Fruit fly (Drosophila melanogaster) whole organism, prepupa: Measurements from ENCODE around the gene APP-BP1.

Experiments
- Blimp-1 ChIP-seq: fragments of 200-800 bp; sonication (Bioruptor generic); optimal IDR thresholded peaks from 3 replicates; lab custom pipeline; 2017; ENCODE audit warnings: missing biosample characterization, missing genetic modification characterization, mild to moderate bottlenecking, moderate library complexity, missing genetic modification reagents
- CG10669 ChIP-seq: fragments of 200-800 bp; sonication (Bioruptor generic); optimal IDR thresholded peaks from 3 replicates; lab custom pipeline; 2018; ENCODE audit warnings: missing biosample characterization, mild to moderate bottlenecking, missing genetic modification characterization, moderate library complexity
- CG11294 ChIP-seq: fragments of 200-800 bp; sonication (Bioruptor generic); IDR thresholded peaks from 2 replicates; pipeline ENCODE4 v1.3.6; 2022; ENCODE audit warnings: missing biosample characterization, missing genetic modification characterization
- CG15336 ChIP-seq: fragments of 200-800 bp; sonication (Bioruptor generic); IDR thresholded peaks from 2 replicates; pipeline ENCODE4 v1.3.6; 2022; ENCODE audit warnings: missing biosample characterization, missing genetic modification characterization
- CG1621 ChIP-seq: fragments of 200-800 bp; sonication (Bioruptor generic); optimal IDR thresholded peaks from 3 replicates; lab custom pipeline; 2018; ENCODE audit warnings: missing biosample characterization, mild to moderate bottlenecking, missing genetic modification characterization
- CG3032 ChIP-seq: fragments of 200-800 bp; optimal IDR thresholded peaks from 2 replicates; lab custom pipeline; 2019; ENCODE audit warnings: missing biosample characterization, mild to moderate bottlenecking, missing genetic modification characterization, moderate library complexity
- CG6163 ChIP-seq: fragments of 200-800 bp; sonication (Bioruptor generic); IDR thresholded peaks from 3 replicates; pipeline ENCODE4 v1.3.6; 2022; ENCODE audit warnings: missing biosample characterization, missing genetic modification characterization
- CG6792 ChIP-seq: fragments of 200-800 bp; sonication (Bioruptor generic); optimal IDR thresholded peaks from 3 replicates; lab custom pipeline; 2016; ENCODE audit warnings: missing biosample characterization, missing genetic modification characterization
- CG6854 ChIP-seq: fragments of 200-800 bp; sonication (Bioruptor generic); optimal IDR thresholded peaks from 2 replicates; lab custom pipeline; 2017; ENCODE audit warnings: missing biosample characterization, mild to moderate bottlenecking, missing genetic modification characterization
- CG8319 ChIP-seq: fragments of 200-800 bp; sonication (Bioruptor generic); optimal IDR thresholded peaks from 3 replicates; lab custom pipeline; 2016; ENCODE audit warnings: missing biosample characterization, missing genetic modification characterization
- CG9139 ChIP-seq: fragments of 200-800 bp; sonication (Bioruptor generic); optimal IDR thresholded peaks from 3 replicates; lab custom pipeline; 2017; ENCODE audit warnings: missing biosample characterization, mild to moderate bottlenecking, missing genetic modification characterization
- Eip75B ChIP-seq: fragments of 200-800 bp; sonication (Bioruptor generic); optimal IDR thresholded peaks from 3 replicates; lab custom pipeline; 2016; ENCODE audit warnings: missing biosample characterization, missing genetic modification characterization
- Eip78C ChIP-seq: fragments of 200-800 bp; sonication (Bioruptor generic); peaks from one replicate; lab custom pipeline; 2016; ENCODE audit warnings: missing biosample characterization, missing genetic modification characterization
- Ets96B ChIP-seq: fragments of 200-800 bp; optimal IDR thresholded peaks from 2 replicates; lab custom pipeline; 2019; ENCODE audit warnings: missing biosample characterization, mild to moderate bottlenecking, missing genetic modification characterization, moderate library complexity
- Gug ChIP-seq: fragments of 200-800 bp; sonication (Bioruptor generic); IDR thresholded peaks from 2 replicates; pipeline ENCODE4 v1.3.6; 2022; ENCODE audit warnings: missing biosample characterization, missing genetic modification characterization
- Hr38 ChIP-seq: sonication (Bioruptor generic); optimal IDR thresholded peaks from 2 replicates; lab custom pipeline; 2016; ENCODE audit warnings: missing biosample characterization, missing genetic modification characterization
- Hr39 ChIP-seq: fragments of 200-800 bp; sonication (Bioruptor generic); optimal IDR thresholded peaks from 2 replicates; lab custom pipeline; 2016; ENCODE audit warnings: missing biosample characterization, missing genetic modification characterization
- Hr4 ChIP-seq: fragments of 200-800 bp; sonication (Bioruptor generic); optimal IDR thresholded peaks from 3 replicates; lab custom pipeline; 2016; ENCODE audit warnings: missing biosample characterization, missing genetic modification characterization
- Lpt ChIP-seq: fragments of 200-800 bp; sonication (Bioruptor generic); optimal IDR thresholded peaks from 3 replicates; lab custom pipeline; 2016; ENCODE audit warnings: missing biosample characterization, missing genetic modification characterization
- Met ChIP-seq: fragments of 200-800 bp; sonication (Bioruptor generic); optimal IDR thresholded peaks from 3 replicates; lab custom pipeline; 2016; ENCODE audit warnings: missing biosample characterization, missing genetic modification characterization
- Sox14 ChIP-seq: fragments of 200-800 bp; sonication (Bioruptor generic); optimal IDR thresholded peaks from 3 replicates; lab custom pipeline; 2016; ENCODE audit warnings: missing biosample characterization, missing genetic modification characterization
- achi ChIP-seq: fragments of 200-800 bp; sonication (Bioruptor generic); optimal IDR thresholded peaks from 3 replicates; lab custom pipeline; 2016; ENCODE audit warnings: missing biosample characterization, missing genetic modification characterization
- acj6 ChIP-seq: fragments of 200-800 bp; sonication (Bioruptor generic); optimal IDR thresholded peaks from 3 replicates; lab custom pipeline; 2016; ENCODE audit warnings: missing biosample characterization, missing genetic modification characterization
- dsx ChIP-seq: fragments of 200-800 bp; optimal IDR thresholded peaks from 3 replicates; lab custom pipeline; 2019; ENCODE audit warnings: missing biosample characterization, mild to moderate bottlenecking, missing genetic modification characterization, moderate library complexity; ENCODE audit not compliant: poor library complexity, severe bottlenecking
- fd59A ChIP-seq: fragments of 200-800 bp; sonication (Bioruptor generic); optimal IDR thresholded peaks from 2 replicates; lab custom pipeline; 2017; ENCODE audit warnings: missing biosample characterization, mild to moderate bottlenecking, missing genetic modification characterization, missing genetic modification reagents
- fkh ChIP-seq: fragments of 200-800 bp; sonication (Bioruptor generic); optimal IDR thresholded peaks from 3 replicates; lab custom pipeline; 2017; ENCODE audit warnings: missing biosample characterization, mild to moderate bottlenecking, missing genetic modification characterization, moderate library complexity
- lz ChIP-seq: fragments of 200-800 bp; sonication (Bioruptor generic); optimal IDR thresholded peaks from 3 replicates; lab custom pipeline; 2016; ENCODE audit warnings: missing biosample characterization, missing genetic modification characterization
- salr ChIP-seq, 2 experiments: fragments of 200-800 bp; sonication (Bioruptor generic); optimal IDR thresholded peaks; 3 replicates each; lab custom pipeline; 2016 to 2018; ENCODE audit warnings: missing biosample characterization in 2 of 2, missing genetic modification characterization in 2 of 2, mild to moderate bottlenecking in 1 of 2
- ss ChIP-seq, 2 experiments: fragments of 200-800 bp; sonication (Bioruptor generic); optimal IDR thresholded peaks; 2 replicates in 1 of 2; 3 replicates in 1 of 2; lab custom pipeline; 2017 to 2018; ENCODE audit warnings: mild to moderate bottlenecking in 2 of 2, missing biosample characterization in 2 of 2, missing genetic modification characterization in 2 of 2, moderate library complexity in 1 of 2
- svp ChIP-seq: fragments of 200-800 bp; sonication (Bioruptor generic); peaks from one replicate; lab custom pipeline; 2016; ENCODE audit warnings: missing biosample characterization, missing genetic modification characterization
- topi ChIP-seq: fragments of 200-800 bp; sonication (Bioruptor generic); optimal IDR thresholded peaks from 3 replicates; lab custom pipeline; 2016; ENCODE audit warnings: missing biosample characterization, missing genetic modification characterization

APP-BP1 gene

dm6 chr3L:11123088-11123487 is 24.9 kb downstream of the APP-BP1 start, which contains the start of the genes Ufd1 and NaPi-III (continued):
- TF ChIP-seq CG1621 (tag; lab: Kevin White, UChicago) (peak; percentile 65), Hr39 (peak; percentile 2), lz (GFP tag; lab: Kevin White, UChicago) (peak; percentile 8)
- TF ChIP-seq, all 60 proteins: peak for 21

DNA sequence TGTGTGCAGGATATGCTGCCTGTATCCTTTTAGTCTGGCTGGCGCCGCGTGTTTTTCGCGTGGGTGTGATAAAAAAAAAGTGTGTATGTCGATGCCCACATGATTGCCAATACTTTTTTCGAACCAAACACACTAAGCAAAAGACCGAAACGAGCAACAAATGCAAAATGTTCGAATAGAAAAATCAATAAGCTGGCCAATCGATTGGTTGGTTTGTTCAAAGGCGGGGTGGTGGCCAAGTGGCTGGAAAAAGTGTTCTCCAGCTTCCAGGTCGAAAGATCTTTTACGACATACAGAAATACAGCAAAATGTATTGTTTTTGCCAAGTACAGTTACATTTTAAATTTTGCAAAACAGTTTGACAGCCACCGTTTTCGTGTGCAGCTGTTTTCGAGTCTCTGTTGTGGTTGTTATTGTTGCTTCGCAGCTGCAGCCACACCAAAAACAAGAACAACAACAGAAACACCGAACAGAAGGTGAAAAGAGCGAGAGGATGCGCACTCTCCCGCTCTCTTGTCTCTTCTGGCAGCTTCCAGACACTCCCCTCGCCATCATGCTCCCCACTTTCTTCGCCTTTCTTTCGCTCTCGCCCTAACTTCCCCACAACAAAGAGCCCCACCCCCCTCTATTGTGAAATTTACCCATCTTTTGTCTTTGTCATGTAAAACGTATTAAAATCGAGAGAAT is 25.5 kb downstream of the APP-BP1 start:
- no peak for TF ChIP-seq fd59A (GFP tag; lab: Kevin White, UChicago)
- peak; percentile 84 for TF ChIP-seq svp (GFP tag; lab: Kevin White, UChicago)
- peak; percentile 88 for TF ChIP-seq Sox14 (GFP tag; lab: Kevin White, UChicago)
- no peak for TF ChIP-seq CG11294 (GFP tag; lab: Robert Waterston, UW)
- TF ChIP-seq CG9139: no peak
- TF ChIP-seq ss (GFP tag; optimal IDR thresholded peaks at IDR 0.05; lab: Kevin White, UChicago): peak; percentile 16 to 20
- peak; percentile 39; the same call in 1 of the 3 replicates for TF ChIP-seq CG6163 (GFP tag; lab: Robert Waterston, UW)
- TF ChIP-seq CG8319 (GFP tag; lab: Kevin White, UChicago): no peak
- peak; percentile 16 for TF ChIP-seq CG6854 (GFP tag; lab: Kevin White, UChicago)
- TF ChIP-seq Gug (GFP tag; lab: Robert Waterston, UW): no peak
- TF ChIP-seq CG6792 (GFP tag; lab: Kevin White, UChicago): no peak
- no peak for TF ChIP-seq acj6 (GFP tag; lab: Kevin White, UChicago)
- TF ChIP-seq fkh: no peak
- TF ChIP-seq Lpt (GFP tag; lab: Kevin White, UChicago): no peak
- TF ChIP-seq CG10669 (GFP tag; lab: Kevin White, UChicago): no peak
- no peak for TF ChIP-seq topi (GFP tag; lab: Kevin White, UChicago)
- TF ChIP-seq CG3032: no peak
- TF ChIP-seq lz (GFP tag; lab: Kevin White, UChicago): no peak
- TF ChIP-seq dsx: no peak
- TF ChIP-seq CG15336: 0 out of 2 replicates have a peak, but pooled peaks have one; percentile 8
- no peak for TF ChIP-seq salr (GFP tag; optimal IDR thresholded peaks at IDR 0.05; lab: Kevin White, UChicago)
- no peak for TF ChIP-seq Blimp-1 (GFP tag; lab: Kevin White, UChicago)

DNA sequence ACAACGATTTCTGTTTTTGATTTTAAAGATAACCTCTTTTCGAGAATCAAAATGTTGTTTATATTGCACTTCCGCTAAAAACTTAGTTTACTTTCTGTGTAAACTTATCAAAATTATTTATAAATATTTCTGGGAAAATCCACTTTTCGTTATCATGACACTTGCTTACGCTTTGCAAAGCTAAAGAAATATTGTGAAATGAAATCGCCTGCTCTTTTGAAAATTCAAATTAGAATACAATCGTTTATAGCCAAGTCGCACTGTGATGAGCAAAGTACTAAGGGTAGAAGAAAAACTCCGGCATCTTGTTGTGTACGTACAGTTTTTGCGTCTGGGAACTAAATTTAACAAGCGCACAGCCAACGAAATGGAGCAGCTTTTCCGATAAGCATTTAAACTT is 26.2 kb downstream of the APP-BP1 start:
- no peak for TF ChIP-seq Eip75B (GFP tag; lab: Kevin White, UChicago)
- no peak for TF ChIP-seq Ets96B (tag; lab: Kevin White, UChicago)
- TF ChIP-seq CG11294 (GFP tag; lab: Robert Waterston, UW): no peak
- no peak for TF ChIP-seq Blimp-1 (GFP tag; lab: Kevin White, UChicago)
- TF ChIP-seq Hr38 (GFP tag; lab: Kevin White, UChicago): no peak
- TF ChIP-seq lz (GFP tag; lab: Kevin White, UChicago): no peak
- peak; percentile 15 for TF ChIP-seq Met (GFP tag; lab: Kevin White, UChicago)
- peak; percentile 43 for TF ChIP-seq Hr4
- TF ChIP-seq Eip78C: peak; percentile 77
- TF ChIP-seq Lpt (GFP tag; lab: Kevin White, UChicago): no peak

- TF ChIP-seq svp (GFP tag; lab: Kevin White, UChicago): peak; percentile 88
- no peak for TF ChIP-seq achi (GFP tag; lab: Kevin White, UChicago)
- TF ChIP-seq, all 60 proteins: peak for 1
These were observed 26.6 kb downstream of the APP-BP1 start for dm6 chr3L:11124841-11125240.
